Worm (Caenorhabditis elegans): Measurements from ENCODE around the gene srt-11.

- TF ChIP-seq nfya-1 (tag; optimal IDR thresholded peaks at IDR 0.05), result no peak
- no peak for TF ChIP-seq elt-4 (tag; optimal IDR thresholded peaks at IDR 0.05)
- no peak for TF ChIP-seq F13H6.1 (tag; optimal IDR thresholded peaks at IDR 0.05)
- TF ChIP-seq ama-1 (optimal IDR thresholded peaks at IDR 0.05), result no peak
- no peak for TF ChIP-seq hlh-15 (tag; optimal IDR thresholded peaks at IDR 0.05)
- no peak for TF ChIP-seq sox-2 (GFP tag; IDR thresholded peaks at IDR 0.05)
- no peak for TF ChIP-seq nhr-11 (tag; optimal IDR thresholded peaks at IDR 0.05)
Measured at ce11 chrII:14832055-14832454, 26.3 kb downstream of the srt-11 start.

All from whole organism, late embryonic.